Worm (Caenorhabditis elegans) whole organism, early embryonic: ENCODE data around the gene F44G3.7.

ENCODE experiments used
- B0310.2 ChIP-seq: sonication (generic microtip); optimal IDR thresholded peaks from 2 replicates; lab custom pipeline; 2016; ENCODE audit warnings: mild to moderate bottlenecking, missing genetic modification characterization, missing compliant biosample characterization
- F13C5.2 ChIP-seq: sonication (generic microtip); optimal IDR thresholded peaks from 2 replicates; lab custom pipeline; 2017; ENCODE audit warnings: mild to moderate bottlenecking, missing genetic modification characterization, inconsistent platforms, missing compliant biosample characterization
- aly-1 ChIP-seq: sonication (generic microtip); optimal IDR thresholded peaks from 2 replicates; lab custom pipeline; 2016; ENCODE audit warnings: missing genetic modification characterization, missing compliant biosample characterization
- ama-1 ChIP-seq: fragments of 150-350 bp; optimal IDR thresholded peaks from 2 replicates; lab custom pipeline; 2014
- ceh-13 ChIP-seq: fragments of 200-800 bp; sonication (Bioruptor generic); optimal IDR thresholded peaks from 2 replicates; lab custom pipeline; 2018; ENCODE audit warnings: mild to moderate bottlenecking, missing genetic modification characterization, missing compliant biosample characterization
- ceh-36 ChIP-seq: sonication (generic microtip); optimal IDR thresholded peaks from 2 replicates; lab custom pipeline; 2016; ENCODE audit warnings: missing genetic modification characterization, inconsistent platforms, missing compliant biosample characterization
- ets-7 ChIP-seq: sonication (generic microtip); optimal IDR thresholded peaks from 2 replicates; lab custom pipeline; 2016; ENCODE audit warnings: missing genotype, missing genetic modification characterization, missing compliant biosample characterization
- flt-1 ChIP-seq: fragments of 200-800 bp; sonication (Bioruptor generic); IDR thresholded peaks from 2 replicates; pipeline ENCODE4 v1.3.6; 2022; ENCODE audit warnings: missing genetic modification characterization, missing compliant biosample characterization
- hmbx-1 ChIP-seq: sonication (generic microtip); optimal IDR thresholded peaks from 2 replicates; lab custom pipeline; 2016; ENCODE audit warnings: mild to moderate bottlenecking, missing genetic modification characterization, missing compliant biosample characterization
- hmg-4 ChIP-seq: fragments of 200-800 bp; sonication (Bioruptor generic); optimal IDR thresholded peaks from 2 replicates; lab custom pipeline; 2018; ENCODE audit warnings: mild to moderate bottlenecking, missing genetic modification characterization, missing compliant biosample characterization
- hnd-1 ChIP-seq: sonication (generic microtip); optimal IDR thresholded peaks from 2 replicates; lab custom pipeline; 2016; ENCODE audit warnings: missing genetic modification characterization, missing compliant biosample characterization
- pes-1 ChIP-seq: fragments of 200-800 bp; sonication (Bioruptor generic); IDR thresholded peaks from 2 replicates; pipeline ENCODE4 v1.3.6; 2022; ENCODE audit warnings: missing genetic modification reagents, missing genetic modification characterization, missing compliant biosample characterization
- scrt-1 ChIP-seq: fragments of 200-800 bp; sonication (Bioruptor generic); IDR thresholded peaks from 2 replicates; pipeline ENCODE4 v1.3.6; 2022; ENCODE audit warnings: missing genetic modification characterization, missing compliant biosample characterization
- sea-1 ChIP-seq: fragments of 200-800 bp; sonication (Bioruptor generic); conservative IDR thresholded peaks from 2 replicates; pipeline ENCODE4 v1.3.6; 2022; ENCODE audit warnings: missing genetic modification characterization, missing compliant biosample characterization
- tbx-11 ChIP-seq: fragments of 200-800 bp; sonication (Bioruptor generic); IDR thresholded peaks from 2 replicates; pipeline ENCODE4 v1.3.6; 2022; ENCODE audit warnings: missing genetic modification characterization, missing compliant biosample characterization
- tbx-37 ChIP-seq: fragments of 200-800 bp; sonication (Bioruptor generic); conservative IDR thresholded peaks from 2 replicates; pipeline ENCODE4 v1.3.6; 2022; ENCODE audit warnings: missing genetic modification reagents, missing genetic modification characterization, missing compliant biosample characterization
- tra-4 ChIP-seq: sonication (generic microtip); optimal IDR thresholded peaks from 2 replicates; lab custom pipeline; 2017; ENCODE audit warnings: missing genetic modification characterization, missing compliant biosample characterization

Gene F44G3.7

DNA sequence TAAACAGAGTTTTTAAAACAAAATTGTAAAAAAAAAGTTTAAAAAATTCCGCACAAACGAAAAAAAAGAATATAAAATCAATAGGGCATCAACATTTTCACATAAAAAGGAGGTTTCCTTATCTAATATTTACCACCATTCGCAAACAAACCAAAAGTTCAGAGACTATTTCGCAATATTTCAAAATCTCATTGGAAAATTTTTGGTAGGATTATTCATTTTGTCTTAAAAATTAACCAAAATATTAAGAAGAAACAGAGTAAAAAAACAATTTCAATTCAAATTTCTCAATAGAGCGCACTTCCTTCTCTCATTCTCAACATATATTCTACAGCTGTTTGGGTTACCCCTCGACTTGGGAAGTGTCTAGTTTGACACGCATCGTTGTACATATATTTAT is 23.1 kb upstream of the F44G3.7 start:
- TF ChIP-seq ama-1 (lab: Kevin White, UChicago) (no peak), ets-7 (tag; lab: Kevin White, UChicago) (no peak), sea-1 (GFP tag; lab: Robert Waterston, UW) (no peak), tra-4 (tag; lab: Kevin White, UChicago) (no peak), hnd-1 (tag; lab: Kevin White, UChicago) (no peak), B0310.2 (tag; lab: Kevin White, UChicago) (no peak), F13C5.2 (tag; lab: Kevin White, UChicago) (no peak), ceh-13 (GFP tag; lab: Kevin White, UChicago) (no peak), pes-1 (GFP tag; lab: Robert Waterston, UW) (no peak), hmbx-1 (tag; lab: Kevin White, UChicago) (no peak), scrt-1 (GFP tag; lab: Robert Waterston, UW) (no peak), tbx-11 (GFP tag; lab: Robert Waterston, UW) (no peak), aly-1 (no peak), hmg-4 (GFP tag; lab: Kevin White, UChicago) (no peak), tbx-37 (GFP tag; lab: Robert Waterston, UW) (no peak), ceh-36 (tag; lab: Kevin White, UChicago) (no peak), flt-1 (GFP tag; lab: Robert Waterston, UW) (no peak)

DNA sequence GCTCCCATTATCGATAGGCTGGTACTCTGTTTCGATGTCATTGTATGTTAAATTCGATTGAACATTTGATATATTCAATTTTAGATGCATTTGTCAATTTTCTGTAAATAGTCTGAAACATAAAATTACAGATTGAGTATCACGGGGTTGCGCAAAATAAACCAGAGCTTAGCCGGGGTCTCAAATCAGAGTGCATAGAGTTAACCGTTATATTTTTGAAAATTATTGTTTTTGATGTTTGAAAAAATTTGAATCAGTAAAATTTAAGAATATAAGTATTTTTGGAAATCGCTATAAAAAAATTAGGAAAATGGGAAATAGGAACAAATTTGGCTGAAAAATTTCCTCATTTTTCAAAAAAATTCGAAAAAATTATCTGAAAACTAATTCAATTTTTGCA is 22.7 kb upstream of the F44G3.7 start, which contains the start of gene F10A3.17:
Gene F10A3.17 (minus strand): TSS at position 101 of the 400 bp plus-strand sequence.
- no peak for TF ChIP-seq scrt-1 (GFP tag; lab: Robert Waterston, UW)
- no peak for TF ChIP-seq flt-1 (GFP tag; lab: Robert Waterston, UW)
- TF ChIP-seq hmbx-1 (tag; lab: Kevin White, UChicago): no peak

DNA sequence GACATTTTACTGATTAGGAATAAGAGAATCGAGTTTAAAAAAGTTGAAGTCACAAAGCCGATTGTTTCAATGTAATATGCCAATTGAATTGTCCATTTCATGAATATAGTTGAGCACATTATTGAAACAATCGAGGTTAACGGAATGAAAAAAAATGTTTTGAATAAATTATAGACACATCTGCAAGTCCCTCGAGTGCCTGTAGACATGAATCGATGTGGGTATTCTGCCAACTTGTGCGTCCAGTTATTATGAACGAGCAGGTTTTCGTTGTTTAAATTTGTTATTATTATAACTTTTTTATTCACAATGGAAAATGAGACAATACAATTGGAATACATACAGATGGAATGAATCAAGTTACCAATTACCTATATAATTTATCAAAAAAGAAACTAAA is 21.4 kb upstream of the F44G3.7 start, which contains the start of gene str-99:
Gene str-99 (minus strand): TSS at position 101 of the 400 bp plus-strand sequence.
- TF ChIP-seq ets-7 (tag; lab: Kevin White, UChicago) (no peak), hmg-4 (GFP tag; lab: Kevin White, UChicago) (no peak), hnd-1 (tag; lab: Kevin White, UChicago) (no peak), tra-4 (tag; lab: Kevin White, UChicago) (no peak), ceh-13 (GFP tag; lab: Kevin White, UChicago) (no peak)

DNA sequence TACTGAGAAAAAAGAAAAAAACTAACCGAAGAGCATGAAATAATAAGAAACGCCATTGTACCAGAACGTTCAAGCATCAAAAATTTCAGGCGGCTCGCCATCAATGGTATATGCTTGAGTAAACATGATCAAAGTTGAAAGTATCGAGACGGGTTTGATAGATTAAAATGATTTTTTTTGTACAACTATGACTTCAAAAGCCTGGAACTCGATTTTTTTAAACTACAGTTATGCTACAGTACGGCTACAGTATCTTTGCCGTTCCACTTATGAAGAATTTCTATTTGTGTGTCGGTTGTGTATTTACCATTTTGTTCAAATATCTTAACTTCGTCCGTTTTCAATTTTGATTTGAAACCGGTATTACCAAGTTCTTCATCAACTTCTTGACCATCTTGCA is 18.2 kb upstream of the F44G3.7 start, which contains the start of gene str-97:
Gene str-97 (minus strand): TSS at position 101 of the 400 bp plus-strand sequence.
- TF ChIP-seq ama-1 (lab: Kevin White, UChicago): no peak
- TF ChIP-seq F13C5.2 (tag; lab: Kevin White, UChicago): no peak
- no peak for TF ChIP-seq aly-1
- TF ChIP-seq ceh-13 (GFP tag; lab: Kevin White, UChicago): no peak
- no peak for TF ChIP-seq sea-1 (GFP tag; lab: Robert Waterston, UW)
- no peak for TF ChIP-seq ceh-36 (tag; lab: Kevin White, UChicago)
- TF ChIP-seq tra-4 (tag; lab: Kevin White, UChicago): no peak
- TF ChIP-seq hnd-1 (tag; lab: Kevin White, UChicago): no peak
- TF ChIP-seq ets-7 (tag; lab: Kevin White, UChicago): no peak
- no peak for TF ChIP-seq scrt-1 (GFP tag; lab: Robert Waterston, UW)
- TF ChIP-seq B0310.2 (tag; lab: Kevin White, UChicago): no peak
- TF ChIP-seq flt-1 (GFP tag; lab: Robert Waterston, UW): no peak
- TF ChIP-seq pes-1 (GFP tag; lab: Robert Waterston, UW): no peak
- no peak for TF ChIP-seq hmg-4 (GFP tag; lab: Kevin White, UChicago)
- TF ChIP-seq tbx-37 (GFP tag; lab: Robert Waterston, UW): no peak
- no peak for TF ChIP-seq hmbx-1 (tag; lab: Kevin White, UChicago)
- no peak for TF ChIP-seq tbx-11 (GFP tag; lab: Robert Waterston, UW)

DNA sequence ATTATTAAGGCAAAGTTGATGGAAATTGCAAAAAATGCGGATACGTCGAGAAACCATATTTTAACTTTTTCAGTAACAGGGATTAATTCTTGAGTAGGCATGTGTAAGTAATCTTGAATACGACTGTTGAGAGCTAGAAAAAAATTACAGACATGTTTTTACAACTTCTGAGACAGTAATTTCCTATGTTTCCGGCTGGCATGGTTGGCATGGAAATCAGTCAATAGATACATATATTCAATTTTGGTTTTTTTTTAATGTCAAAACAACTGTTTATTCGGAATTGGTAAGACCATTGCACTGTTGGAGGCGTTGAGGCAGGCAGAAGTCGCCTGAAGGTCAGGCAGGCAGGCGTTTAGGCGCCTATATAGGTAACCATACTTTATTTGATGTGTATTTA is 16.4 kb upstream of the F44G3.7 start, which contains the start of gene str-254:
Gene str-254 (minus strand): TSS at position 101 of the 400 bp plus-strand sequence.
- TF ChIP-seq aly-1 (no peak), ama-1 (lab: Kevin White, UChicago) (no peak), hnd-1 (tag; lab: Kevin White, UChicago) (no peak), hmg-4 (GFP tag; lab: Kevin White, UChicago) (no peak), tbx-37 (GFP tag; lab: Robert Waterston, UW) (no peak), tra-4 (tag; lab: Kevin White, UChicago) (no peak), F13C5.2 (tag; lab: Kevin White, UChicago) (no peak), ceh-13 (GFP tag; lab: Kevin White, UChicago) (no peak), sea-1 (GFP tag; lab: Robert Waterston, UW) (no peak), ceh-36 (tag; lab: Kevin White, UChicago) (no peak), ets-7 (tag; lab: Kevin White, UChicago) (no peak), scrt-1 (GFP tag; lab: Robert Waterston, UW) (no peak), B0310.2 (tag; lab: Kevin White, UChicago) (no peak), flt-1 (GFP tag; lab: Robert Waterston, UW) (no peak)

DNA sequence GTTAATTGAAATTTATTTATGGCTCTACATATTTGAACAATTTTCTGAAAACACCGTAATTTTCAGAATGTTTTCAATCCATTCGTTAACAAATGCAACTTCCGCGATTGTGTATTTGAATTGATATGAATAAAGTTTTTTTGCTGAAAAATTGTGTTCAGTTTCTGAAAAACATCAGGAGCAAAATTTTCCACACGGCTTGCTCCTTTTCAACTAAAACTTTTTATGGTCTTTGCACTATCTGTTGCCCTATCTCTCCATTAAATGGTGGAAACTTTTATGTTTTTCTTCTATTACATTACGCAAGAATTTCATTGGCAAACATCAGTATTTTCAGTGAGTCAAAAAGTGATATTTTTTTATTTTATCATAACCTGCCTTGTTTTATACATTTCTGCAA is 11.9 kb upstream of the F44G3.7 start, which contains the start of gene F10A3.4:
Gene F10A3.4 (plus strand): TSS at position 301 of the 400 bp plus-strand sequence.
- TF ChIP-seq tbx-37 (GFP tag; lab: Robert Waterston, UW) (no peak), ceh-36 (tag; lab: Kevin White, UChicago) (no peak), scrt-1 (GFP tag; lab: Robert Waterston, UW) (no peak), pes-1 (GFP tag; lab: Robert Waterston, UW) (no peak), hmg-4 (GFP tag; lab: Kevin White, UChicago) (no peak), hmbx-1 (tag; lab: Kevin White, UChicago) (no peak), sea-1 (GFP tag; lab: Robert Waterston, UW) (no peak), B0310.2 (tag; lab: Kevin White, UChicago) (no peak), aly-1 (no peak), ets-7 (tag; lab: Kevin White, UChicago) (no peak), ceh-13 (GFP tag; lab: Kevin White, UChicago) (no peak), flt-1 (GFP tag; lab: Robert Waterston, UW) (no peak)
